Fruit fly (Drosophila melanogaster): Measurements from ENCODE around the gene pad.
A peak's percentile ranks its signal among the peaks of the same experiment; 100 is the strongest.

DNA sequence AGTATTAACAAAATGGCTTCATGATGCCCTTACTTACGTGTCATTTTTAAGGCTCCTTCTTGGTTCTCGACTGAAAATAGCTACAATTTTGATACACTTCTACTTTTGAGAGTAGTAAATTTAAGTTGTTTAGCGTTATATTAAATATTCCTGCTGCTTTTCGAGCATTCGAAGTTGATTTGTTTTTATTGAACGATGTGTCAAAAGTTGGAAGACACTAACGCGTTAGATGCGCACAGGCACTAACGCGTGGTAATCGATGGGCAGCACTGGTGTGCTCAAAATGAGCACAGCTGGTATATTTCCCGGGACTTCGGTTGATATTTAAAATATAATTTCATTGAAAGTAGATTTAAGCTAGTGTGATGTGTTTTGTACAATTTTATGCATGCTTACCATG, 17.0 kb downstream of the pad start, which contains the start of gene CG17931:
- TF ChIP-seq CTCF (optimal IDR thresholded peaks at IDR 0.05) (peak in 1 of 2 experiments; percentile 16), CG8478 (optimal IDR thresholded peaks at IDR 0.05) (no peak)
